Fruit fly (Drosophila melanogaster): Measurements from ENCODE around the gene CG5103.

dm6 chr3L:18304367-18305003 lies 10.4 kb upstream of the CG5103 start, which contains the start of gene grim:
- TF ChIP-seq CG8478 (optimal IDR thresholded peaks at IDR 0.05) (no peak), CTCF (optimal IDR thresholded peaks at IDR 0.05) (no peak)

Data from S2 (cell line).